Fruit fly (Drosophila melanogaster) whole organism, prepupa: Measurements from ENCODE around the gene CG10654.

Experiments used
- CG10631 ChIP-seq: fragments of 200-800 bp; sonication (Bioruptor generic); optimal IDR thresholded peaks from 2 replicates; lab custom pipeline; 2016; ENCODE audit warnings: missing biosample characterization, missing genetic modification characterization
- CG10669 ChIP-seq: fragments of 200-800 bp; sonication (Bioruptor generic); optimal IDR thresholded peaks from 3 replicates; lab custom pipeline; 2018; ENCODE audit warnings: missing biosample characterization, mild to moderate bottlenecking, missing genetic modification characterization, moderate library complexity
- CG11294 ChIP-seq: fragments of 200-800 bp; sonication (Bioruptor generic); IDR thresholded peaks from 2 replicates; pipeline ENCODE4 v1.3.6; 2022; ENCODE audit warnings: missing biosample characterization, missing genetic modification characterization
- CG11762 ChIP-seq: fragments of 200-800 bp; sonication (Bioruptor generic); optimal IDR thresholded peaks from 3 replicates; lab custom pipeline; 2016; ENCODE audit warnings: missing biosample characterization, missing genetic modification characterization; ENCODE audit not compliant: insufficient read depth
- CG11902 ChIP-seq: fragments of 200-800 bp; sonication (Bioruptor generic); optimal IDR thresholded peaks from 3 replicates; lab custom pipeline; 2016; ENCODE audit warnings: missing biosample characterization, missing genetic modification characterization
- CG15336 ChIP-seq: fragments of 200-800 bp; sonication (Bioruptor generic); IDR thresholded peaks from 2 replicates; pipeline ENCODE4 v1.3.6; 2022; ENCODE audit warnings: missing biosample characterization, missing genetic modification characterization
- CG1621 ChIP-seq: fragments of 200-800 bp; sonication (Bioruptor generic); optimal IDR thresholded peaks from 3 replicates; lab custom pipeline; 2018; ENCODE audit warnings: missing biosample characterization, mild to moderate bottlenecking, missing genetic modification characterization
- CG16779 ChIP-seq: fragments of 200-800 bp; sonication (Bioruptor generic); optimal IDR thresholded peaks from 3 replicates; lab custom pipeline; 2017; ENCODE audit warnings: missing biosample characterization, mild to moderate bottlenecking, missing genetic modification characterization
- CG3032 ChIP-seq: fragments of 200-800 bp; optimal IDR thresholded peaks from 2 replicates; lab custom pipeline; 2019; ENCODE audit warnings: missing biosample characterization, mild to moderate bottlenecking, missing genetic modification characterization, moderate library complexity
- CG31627 ChIP-seq: fragments of 200-800 bp; sonication (Bioruptor generic); optimal IDR thresholded peaks from 3 replicates; lab custom pipeline; 2016; ENCODE audit warnings: missing biosample characterization, missing genetic modification characterization
- CG3919 ChIP-seq: fragments of 200-800 bp; sonication (Bioruptor generic); optimal IDR thresholded peaks from 3 replicates; lab custom pipeline; 2016; ENCODE audit warnings: missing biosample characterization, missing genetic modification characterization
- CG4318 ChIP-seq: fragments of 200-800 bp; sonication (Bioruptor generic); optimal IDR thresholded peaks from 3 replicates; lab custom pipeline; 2017; ENCODE audit warnings: missing biosample characterization, mild to moderate bottlenecking, missing genetic modification characterization
- CG6163 ChIP-seq: fragments of 200-800 bp; sonication (Bioruptor generic); IDR thresholded peaks from 3 replicates; pipeline ENCODE4 v1.3.6; 2022; ENCODE audit warnings: missing biosample characterization, missing genetic modification characterization
- CG6276 ChIP-seq: fragments of 200-800 bp; sonication (Bioruptor generic); optimal IDR thresholded peaks from 2 replicates; lab custom pipeline; 2017; ENCODE audit warnings: missing biosample characterization, mild to moderate bottlenecking, missing genetic modification characterization
- CG6792 ChIP-seq: fragments of 200-800 bp; sonication (Bioruptor generic); optimal IDR thresholded peaks from 3 replicates; lab custom pipeline; 2016; ENCODE audit warnings: missing biosample characterization, missing genetic modification characterization
- CG6808 ChIP-seq: fragments of 200-800 bp; sonication (Bioruptor generic); optimal IDR thresholded peaks from 3 replicates; lab custom pipeline; 2017; ENCODE audit warnings: missing biosample characterization, missing genetic modification characterization, mild to moderate bottlenecking, moderate library complexity, missing genetic modification reagents
- CG6854 ChIP-seq: fragments of 200-800 bp; sonication (Bioruptor generic); optimal IDR thresholded peaks from 2 replicates; lab custom pipeline; 2017; ENCODE audit warnings: missing biosample characterization, mild to moderate bottlenecking, missing genetic modification characterization
- CG7368 ChIP-seq: fragments of 200-800 bp; sonication (Bioruptor generic); optimal IDR thresholded peaks from 3 replicates; lab custom pipeline; 2016; ENCODE audit warnings: missing biosample characterization, missing genetic modification characterization
- CG8119 ChIP-seq: fragments of 200-800 bp; sonication (Bioruptor generic); IDR thresholded peaks from 3 replicates; pipeline ENCODE4 v1.3.6; 2022; ENCODE audit warnings: missing biosample characterization, missing genetic modification characterization
- CG8319 ChIP-seq: fragments of 200-800 bp; sonication (Bioruptor generic); optimal IDR thresholded peaks from 3 replicates; lab custom pipeline; 2016; ENCODE audit warnings: missing biosample characterization, missing genetic modification characterization
- CG8632 ChIP-seq: fragments of 200-800 bp; sonication (Bioruptor generic); optimal IDR thresholded peaks from 3 replicates; lab custom pipeline; 2016; ENCODE audit warnings: missing biosample characterization, missing genetic modification characterization
- Eip78C ChIP-seq: fragments of 200-800 bp; sonication (Bioruptor generic); peaks from one replicate; lab custom pipeline; 2016; ENCODE audit warnings: missing biosample characterization, missing genetic modification characterization
- Eip93F ChIP-seq: fragments of 200-800 bp; sonication (Bioruptor generic); optimal IDR thresholded peaks from 2 replicates; lab custom pipeline; 2016; ENCODE audit warnings: missing biosample characterization, mild to moderate bottlenecking, missing genetic modification characterization
- Ets21C ChIP-seq: fragments of 200-800 bp; sonication (Bioruptor generic); optimal IDR thresholded peaks from 3 replicates; lab custom pipeline; 2016; ENCODE audit warnings: missing biosample characterization, missing genetic modification characterization
- Ets96B ChIP-seq: fragments of 200-800 bp; optimal IDR thresholded peaks from 2 replicates; lab custom pipeline; 2019; ENCODE audit warnings: missing biosample characterization, mild to moderate bottlenecking, missing genetic modification characterization, moderate library complexity
- Gug ChIP-seq: fragments of 200-800 bp; sonication (Bioruptor generic); IDR thresholded peaks from 2 replicates; pipeline ENCODE4 v1.3.6; 2022; ENCODE audit warnings: missing biosample characterization, missing genetic modification characterization
- Hr38 ChIP-seq: sonication (Bioruptor generic); optimal IDR thresholded peaks from 2 replicates; lab custom pipeline; 2016; ENCODE audit warnings: missing biosample characterization, missing genetic modification characterization
- Hr4 ChIP-seq: fragments of 200-800 bp; sonication (Bioruptor generic); optimal IDR thresholded peaks from 3 replicates; lab custom pipeline; 2016; ENCODE audit warnings: missing biosample characterization, missing genetic modification characterization
- Met ChIP-seq: fragments of 200-800 bp; sonication (Bioruptor generic); optimal IDR thresholded peaks from 3 replicates; lab custom pipeline; 2016; ENCODE audit warnings: missing biosample characterization, missing genetic modification characterization
- OdsH ChIP-seq: fragments of 200-800 bp; sonication (Bioruptor generic); optimal IDR thresholded peaks from 3 replicates; lab custom pipeline; 2016; ENCODE audit warnings: missing biosample characterization, missing genetic modification characterization
- Smox ChIP-seq: fragments of 200-800 bp; sonication (Bioruptor generic); optimal IDR thresholded peaks from 3 replicates; lab custom pipeline; 2016; ENCODE audit warnings: missing biosample characterization, missing genetic modification characterization
- Sox102F ChIP-seq: fragments of 200-800 bp; sonication (Bioruptor generic); optimal IDR thresholded peaks from 2 replicates; lab custom pipeline; 2016; ENCODE audit warnings: missing biosample characterization, mild to moderate bottlenecking, missing genetic modification characterization
- Sox14 ChIP-seq: fragments of 200-800 bp; sonication (Bioruptor generic); optimal IDR thresholded peaks from 3 replicates; lab custom pipeline; 2016; ENCODE audit warnings: missing biosample characterization, missing genetic modification characterization
- Sox15 ChIP-seq: fragments of 200-800 bp; sonication (Bioruptor generic); optimal IDR thresholded peaks from 3 replicates; lab custom pipeline; 2016; ENCODE audit warnings: missing biosample characterization, missing genetic modification characterization
- achi ChIP-seq: fragments of 200-800 bp; sonication (Bioruptor generic); optimal IDR thresholded peaks from 3 replicates; lab custom pipeline; 2016; ENCODE audit warnings: missing biosample characterization, missing genetic modification characterization
- acj6 ChIP-seq: fragments of 200-800 bp; sonication (Bioruptor generic); optimal IDR thresholded peaks from 3 replicates; lab custom pipeline; 2016; ENCODE audit warnings: missing biosample characterization, missing genetic modification characterization
- dsx ChIP-seq: fragments of 200-800 bp; optimal IDR thresholded peaks from 3 replicates; lab custom pipeline; 2019; ENCODE audit warnings: missing biosample characterization, mild to moderate bottlenecking, missing genetic modification characterization, moderate library complexity; ENCODE audit not compliant: poor library complexity, severe bottlenecking
- eg ChIP-seq: fragments of 200-800 bp; sonication (Bioruptor generic); IDR thresholded peaks from 3 replicates; pipeline ENCODE4 v1.3.6; 2022; ENCODE audit warnings: missing biosample characterization, missing genetic modification characterization
- esn ChIP-seq: fragments of 200-800 bp; sonication (Bioruptor generic); optimal IDR thresholded peaks from 2 replicates; lab custom pipeline; 2016; ENCODE audit warnings: missing biosample characterization, mild to moderate bottlenecking, missing genetic modification characterization, moderate library complexity
- fd59A ChIP-seq: fragments of 200-800 bp; sonication (Bioruptor generic); optimal IDR thresholded peaks from 2 replicates; lab custom pipeline; 2017; ENCODE audit warnings: missing biosample characterization, mild to moderate bottlenecking, missing genetic modification characterization, missing genetic modification reagents
- fd85E ChIP-seq: fragments of 200-800 bp; sonication (Bioruptor generic); optimal IDR thresholded peaks from 3 replicates; lab custom pipeline; 2016; ENCODE audit warnings: missing biosample characterization, missing genetic modification characterization
- fkh ChIP-seq: fragments of 200-800 bp; sonication (Bioruptor generic); optimal IDR thresholded peaks from 3 replicates; lab custom pipeline; 2017; ENCODE audit warnings: missing biosample characterization, mild to moderate bottlenecking, missing genetic modification characterization, moderate library complexity
- lz ChIP-seq: fragments of 200-800 bp; sonication (Bioruptor generic); optimal IDR thresholded peaks from 3 replicates; lab custom pipeline; 2016; ENCODE audit warnings: missing biosample characterization, missing genetic modification characterization
- net ChIP-seq: fragments of 200-800 bp; sonication (Bioruptor generic); optimal IDR thresholded peaks from 3 replicates; lab custom pipeline; 2016; ENCODE audit warnings: missing biosample characterization, missing genetic modification characterization
- pdm3 ChIP-seq: fragments of 200-800 bp; sonication (Bioruptor generic); optimal IDR thresholded peaks from 3 replicates; lab custom pipeline; 2016; ENCODE audit warnings: missing biosample characterization, missing genetic modification characterization
- salr ChIP-seq, 2 experiments: fragments of 200-800 bp; sonication (Bioruptor generic); optimal IDR thresholded peaks; 3 replicates each; lab custom pipeline; 2016 to 2018; ENCODE audit warnings: missing biosample characterization in 2 of 2, missing genetic modification characterization in 2 of 2, mild to moderate bottlenecking in 1 of 2
- spab ChIP-seq: fragments of 200-800 bp; sonication (Bioruptor generic); optimal IDR thresholded peaks from 2 replicates; lab custom pipeline; 2017; ENCODE audit warnings: missing biosample characterization, mild to moderate bottlenecking, missing genetic modification characterization, missing genetic modification reagents
- svp ChIP-seq: fragments of 200-800 bp; sonication (Bioruptor generic); peaks from one replicate; lab custom pipeline; 2016; ENCODE audit warnings: missing biosample characterization, missing genetic modification characterization
- topi ChIP-seq: fragments of 200-800 bp; sonication (Bioruptor generic); optimal IDR thresholded peaks from 3 replicates; lab custom pipeline; 2016; ENCODE audit warnings: missing biosample characterization, missing genetic modification characterization
- vri ChIP-seq: fragments of 200-800 bp; sonication (Bioruptor generic); optimal IDR thresholded peaks from 3 replicates; lab custom pipeline; 2016; ENCODE audit warnings: missing biosample characterization, mild to moderate bottlenecking, missing genetic modification characterization

CG10654 gene

dm6 chr3L:12507571-12507970 lies at the start of gene CG10654:
CG10654 (minus strand) TSS chr3L:12507840.
- TF ChIP-seq CG6792 (no peak), vri (GFP tag; lab: Kevin White, UChicago) (no peak), lz (GFP tag; lab: Kevin White, UChicago) (no peak), OdsH (GFP tag; lab: Kevin White, UChicago) (no peak), CG11294 (no peak), CG6854 (GFP tag; lab: Kevin White, UChicago) (no peak), Smox (no peak), esn (GFP tag; lab: Kevin White, UChicago) (no peak)

- TF ChIP-seq lz (GFP tag; lab: Kevin White, UChicago) (peak; percentile 78), Met (GFP tag; lab: Kevin White, UChicago) (peak; percentile 85), spab (peak; percentile 79), Gug (peak; percentile 42), Hr38 (no peak), fkh (GFP tag; lab: Kevin White, UChicago) (no peak), OdsH (GFP tag; lab: Kevin White, UChicago) (peak; percentile 68), Sox14 (GFP tag; lab: Kevin White, UChicago) (peak; percentile 77), fd59A (GFP tag; lab: Kevin White, UChicago) (peak; percentile 67), Eip93F (GFP tag; lab: Kevin White, UChicago) (no peak), CG3032 (tag; lab: Kevin White, UChicago) (peak; percentile 78), dsx (GFP tag; lab: Kevin White, UChicago) (peak; percentile 73), CG6854 (GFP tag; lab: Kevin White, UChicago) (peak; percentile 66), CG3919 (GFP tag; lab: Kevin White, UChicago) (peak; percentile 79), CG8319 (GFP tag; lab: Kevin White, UChicago) (peak; percentile 58), CG15336 (GFP tag; lab: Robert Waterston, UW) (peak; percentile 67), CG6163 (peak; percentile 90), CG6276 (GFP tag; lab: Kevin White, UChicago) (peak; percentile 47), CG7368 (peak; percentile 67), topi (peak; percentile 81), CG10669 (GFP tag; lab: Kevin White, UChicago) (peak; percentile 82), CG6808 (GFP tag; lab: Kevin White, UChicago) (peak; percentile 80), CG8632 (GFP tag; lab: Kevin White, UChicago) (peak; percentile 63), Smox (peak; percentile 69), Eip78C (GFP tag; lab: Kevin White, UChicago) (peak; percentile 93), achi (GFP tag; lab: Kevin White, UChicago) (peak; percentile 75), CG8119 (GFP tag; lab: Robert Waterston, UW) (peak; percentile 69), Sox102F (peak; percentile 80), acj6 (GFP tag; lab: Kevin White, UChicago) (peak; percentile 71), svp (GFP tag; lab: Kevin White, UChicago) (peak; percentile 94), CG4318 (GFP tag; lab: Kevin White, UChicago) (peak; percentile 17), CG11762 (GFP tag; lab: Kevin White, UChicago) (peak; percentile 41), esn (GFP tag; lab: Kevin White, UChicago) (peak; percentile 83), Sox15 (GFP tag; lab: Kevin White, UChicago) (peak; percentile 53), net (GFP tag; lab: Kevin White, UChicago) (peak; percentile 55), fd85E (GFP tag; lab: Kevin White, UChicago) (no peak), CG11902 (GFP tag; lab: Kevin White, UChicago) (peak; percentile 64), Hr4 (GFP tag; lab: Kevin White, UChicago) (peak; percentile 63), CG31627 (GFP tag; lab: Kevin White, UChicago) (peak; percentile 81), salr (GFP tag; optimal IDR thresholded peaks at IDR 0.05; lab: Kevin White, UChicago) (peak; percentile 43 to 67), eg (peak; percentile 80), CG16779 (peak; percentile 42), CG10631 (GFP tag; lab: Kevin White, UChicago) (peak; percentile 73), pdm3 (GFP tag; lab: Kevin White, UChicago) (peak; percentile 74), Ets21C (peak; percentile 48), Ets96B (tag; lab: Kevin White, UChicago) (peak; percentile 78), CG1621 (tag; lab: Kevin White, UChicago) (peak; percentile 70)
These were observed 44.0 kb upstream of the CG10654 start for dm6 chr3L:12551671-12552070.
